Fruit fly (Drosophila melanogaster) S2 (cell line): ENCODE measurements around the gene CG13067.

ENCODE experiments used
- CG8478 ChIP-seq: fragments of >200 bp; optimal IDR thresholded peaks from 2 replicates; lab custom pipeline; 2018
- CTCF ChIP-seq, 2 experiments: fragments of >200 bp; optimal IDR thresholded peaks; 2 replicates each; lab custom pipeline; 2018

Gene CG13067

dm6 chr3L:16270802-16271332 is at the start of gene CG13067, which contains the start of gene CG34248:
CG13067 (plus strand) TSS chr3L:16271282.
CG34248 (minus strand) TSS chr3L:16270902.
- no peak for TF ChIP-seq CG8478 (lab: Kevin White, UChicago)
- no peak for TF ChIP-seq CTCF (optimal IDR thresholded peaks at IDR 0.05; lab: Kevin White, UChicago)

- TF ChIP-seq CTCF (optimal IDR thresholded peaks at IDR 0.05; lab: Kevin White, UChicago) = no peak
- TF ChIP-seq CG8478 (lab: Kevin White, UChicago) = no peak
Measured at dm6 chr3L:16221800-16222199, 49.3 kb upstream of the CG13067 start.

- no peak for TF ChIP-seq CG8478 (lab: Kevin White, UChicago)
- no peak for TF ChIP-seq CTCF (optimal IDR thresholded peaks at IDR 0.05; lab: Kevin White, UChicago)
Measured at dm6 chr3L:16225175-16225574, 45.9 kb upstream of the CG13067 start.

- TF ChIP-seq CG8478 (lab: Kevin White, UChicago) = no peak
- TF ChIP-seq CTCF (optimal IDR thresholded peaks at IDR 0.05; lab: Kevin White, UChicago) = no peak
Measured at dm6 chr3L:16228659-16229205, 42.4 kb upstream of the CG13067 start, which contains the start of gene Tmx3. Tmx3 (plus strand) TSS chr3L:16229100.

dm6 chr3L:16231857-16232256 is 39.2 kb upstream of the CG13067 start, which contains the start of the genes PDCD-5 and MED10:
PDCD-5 (minus strand) TSS chr3L:16232038.
MED10 (plus strand) TSS chr3L:16232084.
- TF ChIP-seq CG8478 (lab: Kevin White, UChicago) = no peak
- TF ChIP-seq CTCF (optimal IDR thresholded peaks at IDR 0.05; lab: Kevin White, UChicago) = peak in 1 of 2 experiments; percentile 40

- TF ChIP-seq CG8478 (lab: Kevin White, UChicago) (no peak), CTCF (optimal IDR thresholded peaks at IDR 0.05; lab: Kevin White, UChicago) (no peak)
Measured at dm6 chr3L:16232924-16233323, 38.2 kb upstream of the CG13067 start, which contains the start of gene Hsc20. Hsc20 (plus strand) TSS chr3L:16233127.

dm6 chr3L:16233850-16234494 is 37.1 kb upstream of the CG13067 start:
- TF ChIP-seq CG8478 (lab: Kevin White, UChicago) = no peak
- TF ChIP-seq CTCF (optimal IDR thresholded peaks at IDR 0.05; lab: Kevin White, UChicago) = no peak

- TF ChIP-seq CTCF (optimal IDR thresholded peaks at IDR 0.05; lab: Kevin White, UChicago) (no peak), CG8478 (lab: Kevin White, UChicago) (no peak)
Measured at dm6 chr3L:16241296-16241695, 29.8 kb upstream of the CG13067 start.

dm6 chr3L:16252255-16252654 is 18.8 kb upstream of the CG13067 start, which contains the start of gene CG13055:
CG13055 (minus strand) TSS chr3L:16252355.
- TF ChIP-seq CTCF (optimal IDR thresholded peaks at IDR 0.05; lab: Kevin White, UChicago) (no peak), CG8478 (lab: Kevin White, UChicago) (no peak)

- TF ChIP-seq CG8478 (lab: Kevin White, UChicago) = no peak
- no peak for TF ChIP-seq CTCF (optimal IDR thresholded peaks at IDR 0.05; lab: Kevin White, UChicago)
Measured at dm6 chr3L:16257118-16257627, 13.9 kb upstream of the CG13067 start, which contains the start of gene CG13054. CG13054 (minus strand) TSS chr3L:16257191.

- TF ChIP-seq CTCF (optimal IDR thresholded peaks at IDR 0.05; lab: Kevin White, UChicago) = no peak
- TF ChIP-seq CG8478 (lab: Kevin White, UChicago) = no peak
Measured at dm6 chr3L:16259552-16259951, 11.5 kb upstream of the CG13067 start, which contains the start of gene CG13053. CG13053 (minus strand) TSS chr3L:16259722.

- TF ChIP-seq CTCF (optimal IDR thresholded peaks at IDR 0.05; lab: Kevin White, UChicago) (no peak), CG8478 (lab: Kevin White, UChicago) (no peak)
Measured at dm6 chr3L:16261505-16261904, 9.6 kb upstream of the CG13067 start, which contains the start of gene CG34247. CG34247 (minus strand) TSS chr3L:16261605.

dm6 chr3L:16262440-16262839 is 8.6 kb upstream of the CG13067 start, which contains the start of gene CG13071:
CG13071 (plus strand) TSS chr3L:16262740.
- TF ChIP-seq CTCF (optimal IDR thresholded peaks at IDR 0.05; lab: Kevin White, UChicago) = no peak

- TF ChIP-seq CTCF (optimal IDR thresholded peaks at IDR 0.05; lab: Kevin White, UChicago) = no peak
- TF ChIP-seq CG8478 (lab: Kevin White, UChicago) = no peak
Measured at dm6 chr3L:16263043-16263442, 8.0 kb upstream of the CG13067 start, which contains the start of gene CG13070. CG13070 (plus strand) TSS chr3L:16263343.

dm6 chr3L:16265000-16265399 is 6.1 kb upstream of the CG13067 start, which contains the start of the genes CG13051 and CG13069:
CG13051 (minus strand) TSS chr3L:16265100.
CG13069 (plus strand) TSS chr3L:16265385.
- TF ChIP-seq CTCF (optimal IDR thresholded peaks at IDR 0.05; lab: Kevin White, UChicago) (no peak), CG8478 (lab: Kevin White, UChicago) (no peak)
